Worm (Caenorhabditis elegans) whole organism, early embryonic: Measurements from ENCODE around the gene pinn-1.

Source experiments
- B0310.2 ChIP-seq: sonication (generic microtip); optimal IDR thresholded peaks from 2 replicates; lab custom pipeline; 2016; ENCODE audit warnings: mild to moderate bottlenecking, missing genetic modification characterization, missing compliant biosample characterization
- F13C5.2 ChIP-seq: sonication (generic microtip); optimal IDR thresholded peaks from 2 replicates; lab custom pipeline; 2017; ENCODE audit warnings: mild to moderate bottlenecking, missing genetic modification characterization, inconsistent platforms, missing compliant biosample characterization
- aly-1 ChIP-seq: sonication (generic microtip); optimal IDR thresholded peaks from 2 replicates; lab custom pipeline; 2016; ENCODE audit warnings: missing genetic modification characterization, missing compliant biosample characterization
- ama-1 ChIP-seq: fragments of 150-350 bp; optimal IDR thresholded peaks from 2 replicates; lab custom pipeline; 2014
- ceh-13 ChIP-seq: fragments of 200-800 bp; sonication (Bioruptor generic); optimal IDR thresholded peaks from 2 replicates; lab custom pipeline; 2018; ENCODE audit warnings: mild to moderate bottlenecking, missing genetic modification characterization, missing compliant biosample characterization
- ceh-36 ChIP-seq: sonication (generic microtip); optimal IDR thresholded peaks from 2 replicates; lab custom pipeline; 2016; ENCODE audit warnings: missing genetic modification characterization, inconsistent platforms, missing compliant biosample characterization
- ets-7 ChIP-seq: sonication (generic microtip); optimal IDR thresholded peaks from 2 replicates; lab custom pipeline; 2016; ENCODE audit warnings: missing genotype, missing genetic modification characterization, missing compliant biosample characterization
- flt-1 ChIP-seq: fragments of 200-800 bp; sonication (Bioruptor generic); IDR thresholded peaks from 2 replicates; pipeline ENCODE4 v1.3.6; 2022; ENCODE audit warnings: missing genetic modification characterization, missing compliant biosample characterization
- hmbx-1 ChIP-seq: sonication (generic microtip); optimal IDR thresholded peaks from 2 replicates; lab custom pipeline; 2016; ENCODE audit warnings: mild to moderate bottlenecking, missing genetic modification characterization, missing compliant biosample characterization
- hmg-4 ChIP-seq: fragments of 200-800 bp; sonication (Bioruptor generic); optimal IDR thresholded peaks from 2 replicates; lab custom pipeline; 2018; ENCODE audit warnings: mild to moderate bottlenecking, missing genetic modification characterization, missing compliant biosample characterization
- hnd-1 ChIP-seq: sonication (generic microtip); optimal IDR thresholded peaks from 2 replicates; lab custom pipeline; 2016; ENCODE audit warnings: missing genetic modification characterization, missing compliant biosample characterization
- pes-1 ChIP-seq: fragments of 200-800 bp; sonication (Bioruptor generic); IDR thresholded peaks from 2 replicates; pipeline ENCODE4 v1.3.6; 2022; ENCODE audit warnings: missing genetic modification reagents, missing genetic modification characterization, missing compliant biosample characterization
- scrt-1 ChIP-seq: fragments of 200-800 bp; sonication (Bioruptor generic); IDR thresholded peaks from 2 replicates; pipeline ENCODE4 v1.3.6; 2022; ENCODE audit warnings: missing genetic modification characterization, missing compliant biosample characterization
- sea-1 ChIP-seq: fragments of 200-800 bp; sonication (Bioruptor generic); conservative IDR thresholded peaks from 2 replicates; pipeline ENCODE4 v1.3.6; 2022; ENCODE audit warnings: missing genetic modification characterization, missing compliant biosample characterization
- tbx-11 ChIP-seq: fragments of 200-800 bp; sonication (Bioruptor generic); IDR thresholded peaks from 2 replicates; pipeline ENCODE4 v1.3.6; 2022; ENCODE audit warnings: missing genetic modification characterization, missing compliant biosample characterization
- tbx-37 ChIP-seq: fragments of 200-800 bp; sonication (Bioruptor generic); conservative IDR thresholded peaks from 2 replicates; pipeline ENCODE4 v1.3.6; 2022; ENCODE audit warnings: missing genetic modification reagents, missing genetic modification characterization, missing compliant biosample characterization
- tra-4 ChIP-seq: sonication (generic microtip); optimal IDR thresholded peaks from 2 replicates; lab custom pipeline; 2017; ENCODE audit warnings: missing genetic modification characterization, missing compliant biosample characterization

Gene pinn-1

ce11 chrII:2920234-2920633 lies 31.4 kb upstream of the pinn-1 start:
- no peak for TF ChIP-seq ceh-36 (tag; lab: Kevin White, UChicago)

- no peak for TF ChIP-seq hmbx-1 (tag; lab: Kevin White, UChicago)
- no peak for TF ChIP-seq tbx-37 (GFP tag; lab: Robert Waterston, UW)
- no peak for TF ChIP-seq F13C5.2
- TF ChIP-seq ceh-13 (GFP tag; lab: Kevin White, UChicago): no peak
- TF ChIP-seq hmg-4 (GFP tag; lab: Kevin White, UChicago): no peak
- no peak for TF ChIP-seq tbx-11 (GFP tag; lab: Robert Waterston, UW)
- no peak for TF ChIP-seq tra-4 (tag; lab: Kevin White, UChicago)
- TF ChIP-seq sea-1: no peak
- no peak for TF ChIP-seq ama-1 (lab: Kevin White, UChicago)
- TF ChIP-seq flt-1 (GFP tag; lab: Robert Waterston, UW): no peak
- TF ChIP-seq aly-1: no peak
- TF ChIP-seq hnd-1: no peak
- TF ChIP-seq scrt-1: no peak
- no peak for TF ChIP-seq B0310.2 (tag; lab: Kevin White, UChicago)
- no peak for TF ChIP-seq ets-7 (tag; lab: Kevin White, UChicago)
- TF ChIP-seq pes-1 (GFP tag; lab: Robert Waterston, UW): no peak
- no peak for TF ChIP-seq ceh-36 (tag; lab: Kevin White, UChicago)
Observed at ce11 chrII:2919074-2919857, 30.5 kb upstream of the pinn-1 start, which contains the start of the genes ncap-1 and Y110A2AR.1. Gene ncap-1, minus strand, starts transcription at chrII:2919314. Gene Y110A2AR.1, plus strand, starts transcription at chrII:2919710.

ce11 chrII:2913505-2913904 lies 24.7 kb upstream of the pinn-1 start, which contains the start of gene ubc-15:
Gene ubc-15, minus strand, starts transcription at chrII:2913605.
- TF ChIP-seq scrt-1: no peak
- TF ChIP-seq ama-1 (lab: Kevin White, UChicago): no peak
- no peak for TF ChIP-seq B0310.2 (tag; lab: Kevin White, UChicago)
- no peak for TF ChIP-seq hnd-1
- no peak for TF ChIP-seq tbx-11 (GFP tag; lab: Robert Waterston, UW)
- TF ChIP-seq ceh-36 (tag; lab: Kevin White, UChicago): no peak
- no peak for TF ChIP-seq F13C5.2
- TF ChIP-seq ets-7 (tag; lab: Kevin White, UChicago): no peak
- TF ChIP-seq hmg-4 (GFP tag; lab: Kevin White, UChicago): no peak
- no peak for TF ChIP-seq ceh-13 (GFP tag; lab: Kevin White, UChicago)
- TF ChIP-seq flt-1 (GFP tag; lab: Robert Waterston, UW): no peak
- no peak for TF ChIP-seq pes-1 (GFP tag; lab: Robert Waterston, UW)
- TF ChIP-seq hmbx-1 (tag; lab: Kevin White, UChicago): no peak
- no peak for TF ChIP-seq tbx-37 (GFP tag; lab: Robert Waterston, UW)

- TF ChIP-seq pes-1 (GFP tag; lab: Robert Waterston, UW) (no peak), tbx-37 (GFP tag; lab: Robert Waterston, UW) (no peak), sea-1 (no peak), B0310.2 (tag; lab: Kevin White, UChicago) (no peak), flt-1 (GFP tag; lab: Robert Waterston, UW) (no peak), tra-4 (tag; lab: Kevin White, UChicago) (no peak), ceh-13 (GFP tag; lab: Kevin White, UChicago) (no peak), F13C5.2 (no peak), ets-7 (tag; lab: Kevin White, UChicago) (no peak), tbx-11 (GFP tag; lab: Robert Waterston, UW) (no peak), hmg-4 (GFP tag; lab: Kevin White, UChicago) (no peak), hmbx-1 (tag; lab: Kevin White, UChicago) (no peak), scrt-1 (no peak), ceh-36 (tag; lab: Kevin White, UChicago) (no peak), hnd-1 (no peak), ama-1 (lab: Kevin White, UChicago) (no peak), aly-1 (no peak)
Observed at ce11 chrII:2903748-2904147, 14.9 kb upstream of the pinn-1 start.

- TF ChIP-seq tbx-37 (GFP tag; lab: Robert Waterston, UW) (no peak), B0310.2 (tag; lab: Kevin White, UChicago) (no peak), ama-1 (lab: Kevin White, UChicago) (no peak), tbx-11 (GFP tag; lab: Robert Waterston, UW) (no peak), scrt-1 (no peak), ceh-13 (GFP tag; lab: Kevin White, UChicago) (no peak)
Observed at ce11 chrII:2901158-2901557, 12.4 kb upstream of the pinn-1 start.

ce11 chrII:2900248-2900647 lies 11.4 kb upstream of the pinn-1 start, which contains the start of gene ubc-26:
Gene ubc-26, minus strand, starts transcription at chrII:2900348.
- TF ChIP-seq tbx-37 (GFP tag; lab: Robert Waterston, UW): no peak
- no peak for TF ChIP-seq scrt-1
- no peak for TF ChIP-seq ets-7 (tag; lab: Kevin White, UChicago)
- no peak for TF ChIP-seq tra-4 (tag; lab: Kevin White, UChicago)
- no peak for TF ChIP-seq hmg-4 (GFP tag; lab: Kevin White, UChicago)
- TF ChIP-seq F13C5.2: no peak
- no peak for TF ChIP-seq ceh-13 (GFP tag; lab: Kevin White, UChicago)
- TF ChIP-seq aly-1: no peak
- no peak for TF ChIP-seq hnd-1
- TF ChIP-seq sea-1: no peak
- TF ChIP-seq tbx-11 (GFP tag; lab: Robert Waterston, UW): no peak
- no peak for TF ChIP-seq B0310.2 (tag; lab: Kevin White, UChicago)

ce11 chrII:2894295-2894694 lies 5.5 kb upstream of the pinn-1 start, which contains the start of gene sqv-2:
Gene sqv-2, minus strand, starts transcription at chrII:2894395.
- no peak for TF ChIP-seq B0310.2 (tag; lab: Kevin White, UChicago)
